Worm (Caenorhabditis elegans): Measurements from ENCODE around the gene Y37D8A.3.

Y37D8A.3 gene

ce11 chrIII:12855394-12855793 lies 26.2 kb downstream of the Y37D8A.3 start, which contains the start of gene Y37D8A.5:
Gene Y37D8A.5 (minus strand): TSS chrIII:12855494.
- no peak for TF ChIP-seq ham-2 (GFP tag; optimal IDR thresholded peaks at IDR 0.05)
- no peak for TF ChIP-seq tbx-8 (GFP tag; optimal IDR thresholded peaks at IDR 0.05)
- no peak for TF ChIP-seq pha-4 (tag; optimal IDR thresholded peaks at IDR 0.05)
- TF ChIP-seq blmp-1 (tag; optimal IDR thresholded peaks at IDR 0.05), result no peak
- no peak for TF ChIP-seq sem-2 (GFP tag; optimal IDR thresholded peaks at IDR 0.05)
- TF ChIP-seq mab-5 (tag; optimal IDR thresholded peaks at IDR 0.05), result no peak
- no peak for TF ChIP-seq unc-62 (GFP tag; optimal IDR thresholded peaks at IDR 0.05)
- no peak for TF ChIP-seq bed-3 (GFP tag; optimal IDR thresholded peaks at IDR 0.05)
- no peak for TF ChIP-seq nhr-28 (tag; optimal IDR thresholded peaks at IDR 0.05)
- no peak for TF ChIP-seq mep-1 (tag; optimal IDR thresholded peaks at IDR 0.05)
- TF ChIP-seq nhr-237 (tag; optimal IDR thresholded peaks at IDR 0.05), result no peak
- TF ChIP-seq nhr-76 (tag; optimal IDR thresholded peaks at IDR 0.05), result no peak

ce11 chrIII:12856628-12857027 lies 27.5 kb downstream of the Y37D8A.3 start, which contains the start of gene Y37D8A.26:
Gene Y37D8A.26 (minus strand): TSS chrIII:12856728.
- TF ChIP-seq ces-1 (GFP tag; optimal IDR thresholded peaks at IDR 0.05), result no peak
- no peak for TF ChIP-seq tbx-8 (GFP tag; optimal IDR thresholded peaks at IDR 0.05)
- TF ChIP-seq lin-13 (tag; optimal IDR thresholded peaks at IDR 0.05), result no peak

ce11 chrIII:12860119-12860518 lies 31.0 kb downstream of the Y37D8A.3 start:
- TF ChIP-seq ham-2 (GFP tag; optimal IDR thresholded peaks at IDR 0.05), result no peak
- TF ChIP-seq bed-3 (GFP tag; optimal IDR thresholded peaks at IDR 0.05), result no peak
- TF ChIP-seq lin-13 (tag; optimal IDR thresholded peaks at IDR 0.05), result no peak
- no peak for TF ChIP-seq pha-4 (tag; optimal IDR thresholded peaks at IDR 0.05)
- TF ChIP-seq unc-120 (tag; optimal IDR thresholded peaks at IDR 0.05; ENCODE audit: poor library complexity, severe bottlenecking), result no peak
- TF ChIP-seq zip-8 (tag; optimal IDR thresholded peaks at IDR 0.05), result no peak
- no peak for TF ChIP-seq nhr-28 (tag; optimal IDR thresholded peaks at IDR 0.05)
- TF ChIP-seq M03D4.4 (tag; optimal IDR thresholded peaks at IDR 0.05), result no peak
- TF ChIP-seq unc-62 (GFP tag; optimal IDR thresholded peaks at IDR 0.05), result no peak
- TF ChIP-seq drap-1 (GFP tag; optimal IDR thresholded peaks at IDR 0.05), result no peak
- TF ChIP-seq sptf-1 (tag; optimal IDR thresholded peaks at IDR 0.05), result no peak
- no peak for TF ChIP-seq lin-32 (GFP tag; optimal IDR thresholded peaks at IDR 0.05)
- no peak for TF ChIP-seq nhr-2 (tag; optimal IDR thresholded peaks at IDR 0.05)

- TF ChIP-seq unc-39 (tag; optimal IDR thresholded peaks at IDR 0.05), result no peak
Measured at ce11 chrIII:12864648-12865047, 35.5 kb downstream of the Y37D8A.3 start, which contains the start of gene Y37D8A.8. Gene Y37D8A.8 (plus strand): TSS chrIII:12864948.

- TF ChIP-seq unc-39 (tag; optimal IDR thresholded peaks at IDR 0.05), result no peak
- TF ChIP-seq ham-2 (GFP tag; optimal IDR thresholded peaks at IDR 0.05), result no peak
- TF ChIP-seq flh-1 (GFP tag; optimal IDR thresholded peaks at IDR 0.05), result no peak
- no peak for TF ChIP-seq M03D4.4 (tag; optimal IDR thresholded peaks at IDR 0.05)
- peak; percentile 3 for TF ChIP-seq unc-120 (tag; optimal IDR thresholded peaks at IDR 0.05; ENCODE audit: poor library complexity, severe bottlenecking)
- no peak for TF ChIP-seq ztf-11 (tag; optimal IDR thresholded peaks at IDR 0.05)
- TF ChIP-seq snpc-4 (tag; optimal IDR thresholded peaks at IDR 0.05), result no peak
- TF ChIP-seq ceh-43 (GFP tag; optimal IDR thresholded peaks at IDR 0.05), result no peak
- no peak for TF ChIP-seq elt-1 (tag; optimal IDR thresholded peaks at IDR 0.05; ENCODE audit: borderline replicate concordance, insufficient read depth)
- TF ChIP-seq lin-13 (tag; optimal IDR thresholded peaks at IDR 0.05), result no peak
- no peak for TF ChIP-seq lin-32 (GFP tag; optimal IDR thresholded peaks at IDR 0.05)
- no peak for TF ChIP-seq nhr-2 (tag; optimal IDR thresholded peaks at IDR 0.05)
- TF ChIP-seq ces-1 (GFP tag; optimal IDR thresholded peaks at IDR 0.05), result peak; percentile 17
Measured at ce11 chrIII:12870060-12870696, 41.0 kb downstream of the Y37D8A.3 start, which contains the start of gene Y37D8A.6. Gene Y37D8A.6 (minus strand): TSS chrIII:12870297.

ce11 chrIII:12874606-12875066 lies 45.5 kb downstream of the Y37D8A.3 start, which contains the start of the genes mrg-1 and spcs-2:
Gene mrg-1 (minus strand): TSS chrIII:12874656.
Gene spcs-2 (plus strand): TSS chrIII:12875031.
- TF ChIP-seq hlh-1 (tag; optimal IDR thresholded peaks at IDR 0.05) (peak; percentile 63), ceh-43 (GFP tag; optimal IDR thresholded peaks at IDR 0.05) (peak; percentile 76), elt-3 (tag; optimal IDR thresholded peaks at IDR 0.05) (no peak), flh-1 (GFP tag; optimal IDR thresholded peaks at IDR 0.05) (no peak), nhr-2 (tag; optimal IDR thresholded peaks at IDR 0.05) (no peak), nhr-76 (tag; optimal IDR thresholded peaks at IDR 0.05) (no peak), nhr-12 (tag; optimal IDR thresholded peaks at IDR 0.05) (peak; percentile 36), elt-1 (tag; optimal IDR thresholded peaks at IDR 0.05; ENCODE audit: borderline replicate concordance, insufficient read depth) (no peak), unc-39 (tag; optimal IDR thresholded peaks at IDR 0.05) (no peak), lin-32 (GFP tag; optimal IDR thresholded peaks at IDR 0.05) (no peak), bed-3 (GFP tag; optimal IDR thresholded peaks at IDR 0.05) (peak; percentile 45), drap-1 (GFP tag; optimal IDR thresholded peaks at IDR 0.05) (peak; percentile 54), mls-2 (tag; optimal IDR thresholded peaks at IDR 0.05) (peak; percentile 84), nhr-28 (tag; optimal IDR thresholded peaks at IDR 0.05) (peak; percentile 36), ceh-39 (tag; optimal IDR thresholded peaks at IDR 0.05) (peak; percentile 85), zip-8 (tag; optimal IDR thresholded peaks at IDR 0.05) (no peak), ham-2 (GFP tag; optimal IDR thresholded peaks at IDR 0.05) (peak; percentile 79), M03D4.4 (tag; optimal IDR thresholded peaks at IDR 0.05) (peak; percentile 85), cnd-1 (tag; optimal IDR thresholded peaks at IDR 0.05) (peak; percentile 42), tbx-8 (GFP tag; optimal IDR thresholded peaks at IDR 0.05) (peak; percentile 36), lsy-2 (tag; optimal IDR thresholded peaks at IDR 0.05) (peak; percentile 87), ztf-11 (tag; optimal IDR thresholded peaks at IDR 0.05) (peak; percentile 24), pha-4 (tag; optimal IDR thresholded peaks at IDR 0.05) (peak; percentile 79), blmp-1 (tag; optimal IDR thresholded peaks at IDR 0.05) (peak; percentile 51), mab-5 (tag; optimal IDR thresholded peaks at IDR 0.05) (no peak), sem-2 (GFP tag; optimal IDR thresholded peaks at IDR 0.05) (no peak), ces-1 (GFP tag; optimal IDR thresholded peaks at IDR 0.05) (peak; percentile 84), sptf-1 (tag; optimal IDR thresholded peaks at IDR 0.05) (peak; percentile 85)
